Fruit fly (Drosophila melanogaster): ENCODE data around the gene Srp72.

Gene Srp72

dm6 chr3R:20621805-20622286 is 33.3 kb downstream of the Srp72 start, which contains the start of gene H (continued):
- peak; percentile 95 for TF ChIP-seq CG7357 (GFP tag; IDR thresholded peaks at IDR 0.05)
- TF ChIP-seq MBD-R2 (GFP tag; IDR thresholded peaks at IDR 0.05): peak; percentile 69
- peak; percentile 10 for TF ChIP-seq Sry-δ (GFP tag; optimal IDR thresholded peaks at IDR 0.05)
- TF ChIP-seq CG10267 (tag; optimal IDR thresholded peaks at IDR 0.05): peak; percentile 1
- no peak for TF ChIP-seq onecut (GFP tag; IDR thresholded peaks at IDR 0.05)
- no peak for TF ChIP-seq wdn (GFP tag; IDR thresholded peaks at IDR 0.05)
- TF ChIP-seq Dp (GFP tag; optimal IDR thresholded peaks at IDR 0.05): peak; percentile 29
- TF ChIP-seq Med (GFP tag): peak; percentile 83
- TF ChIP-seq sima (GFP tag; optimal IDR thresholded peaks at IDR 0.05): no peak
- TF ChIP-seq CG14710 (tag; optimal IDR thresholded peaks at IDR 0.05): peak; percentile 36
- TF ChIP-seq prd (optimal IDR thresholded peaks at IDR 0.05): no peak
- TF ChIP-seq prd (GFP tag; IDR thresholded peaks at IDR 0.05): no peak
- TF ChIP-seq phol (tag; optimal IDR thresholded peaks at IDR 0.05): peak; percentile 29
- TF ChIP-seq CG17802 (tag; optimal IDR thresholded peaks at IDR 0.05): peak; percentile 90
- no peak for TF ChIP-seq nerfin-1 (tag; optimal IDR thresholded peaks at IDR 0.05)
- no peak for TF ChIP-seq otp (GFP tag; IDR thresholded peaks at IDR 0.05)
- TF ChIP-seq dm (GFP tag; optimal IDR thresholded peaks at IDR 0.05): peak; percentile 24
- peak; percentile 46 for TF ChIP-seq CG3995 (GFP tag; optimal IDR thresholded peaks at IDR 0.05)
- TF ChIP-seq CG30020 (tag; optimal IDR thresholded peaks at IDR 0.05): peak; percentile 90
- no peak for TF ChIP-seq p53 (GFP tag; optimal IDR thresholded peaks at IDR 0.05)
- no peak for TF ChIP-seq gsb-n (tag; optimal IDR thresholded peaks at IDR 0.05)
- peak; percentile 45 for TF ChIP-seq BEAF-32 (GFP tag; optimal IDR thresholded peaks at IDR 0.05)
- no peak for TF ChIP-seq CG18262 (tag; optimal IDR thresholded peaks at IDR 0.05)
- 0 out of 2 replicates have a peak, but pooled peaks have one; percentile 20 for TF ChIP-seq CG13287 (GFP tag; IDR thresholded peaks at IDR 0.05; ENCODE audit: partially characterized antibody)
- TF ChIP-seq NC2β (GFP tag; optimal IDR thresholded peaks at IDR 0.05): no peak
- no peak for TF ChIP-seq CG6813 (GFP tag; optimal IDR thresholded peaks at IDR 0.05)
- no peak for TF ChIP-seq Fer3 (tag; optimal IDR thresholded peaks at IDR 0.05)
- peak; percentile 20 for TF ChIP-seq Sin3A (optimal IDR thresholded peaks at IDR 0.05)
- TF ChIP-seq CG6791 (GFP tag; IDR thresholded peaks at IDR 0.05; ENCODE audit: partially characterized antibody): no peak

dm6 chr3R:20622297-20623168 is 34.0 kb downstream of the Srp72 start:
- TF ChIP-seq Pdp1 (GFP tag; optimal IDR thresholded peaks at IDR 0.05) (peak in 1 of 2 experiments; percentile 7), sd (tag; optimal IDR thresholded peaks at IDR 0.05) (peak; percentile 99), br (optimal IDR thresholded peaks at IDR 0.05) (no peak), CG7987 (GFP tag; optimal IDR thresholded peaks at IDR 0.05) (no peak), CG31441 (GFP tag; IDR thresholded peaks at IDR 0.05) (no peak), ase (GFP tag; IDR thresholded peaks at IDR 0.05) (0 out of 3 replicates have a peak, but pooled peaks have one; percentile 19), CG8359 (GFP tag; optimal IDR thresholded peaks at IDR 0.05; ENCODE audit: borderline replicate concordance) (no peak), row (GFP tag; IDR thresholded peaks at IDR 0.05) (no peak), Aef1 (GFP tag; IDR thresholded peaks at IDR 0.05) (peak; percentile 46; the same call in 1 of the 3 replicates), CG8478 (optimal IDR thresholded peaks at IDR 0.05) (peak; percentile 62), CG4360 (GFP tag; IDR thresholded peaks at IDR 0.05) (peak; percentile 98), Elba2 (GFP tag; optimal IDR thresholded peaks at IDR 0.05) (peak; percentile 52), Med (GFP tag) (peak; percentile 61), Trl (optimal IDR thresholded peaks at IDR 0.05) (peak in 1 of 2 experiments; percentile 12), Trl (GFP tag; optimal IDR thresholded peaks at IDR 0.05) (no peak)
